Fruit fly (Drosophila melanogaster) S2 (cell line): Measurements from ENCODE around the gene Jarid2.

Source experiments
- CG8478 ChIP-seq: fragments of >200 bp; optimal IDR thresholded peaks from 2 replicates; lab custom pipeline; 2018
- CTCF ChIP-seq, 2 experiments: fragments of >200 bp; optimal IDR thresholded peaks; 2 replicates each; lab custom pipeline; 2018

dm6 chr3L:9429665-9430607 is 46.9 kb upstream of the Jarid2 start, which contains the start of the genes RpS17 and MTF-1:
- TF ChIP-seq CG8478 (lab: Kevin White, UChicago) (no peak), CTCF (optimal IDR thresholded peaks at IDR 0.05; lab: Kevin White, UChicago) (peak; percentile 42 to 64)
